Worm (Caenorhabditis elegans): ENCODE measurements around the gene npr-41.
A peak's percentile ranks its signal among the peaks of the same experiment; 100 is the strongest.

ce11 chrII:11535429-11535828 is 25.0 kb downstream of the npr-41 start:
- TF ChIP-seq unc-62 (GFP tag; optimal IDR thresholded peaks at IDR 0.05) (peak; percentile 45), blmp-1 (tag; optimal IDR thresholded peaks at IDR 0.05) (no peak), nhr-237 (tag; optimal IDR thresholded peaks at IDR 0.05) (no peak), snpc-4 (tag; optimal IDR thresholded peaks at IDR 0.05) (no peak), hlh-1 (tag; optimal IDR thresholded peaks at IDR 0.05) (no peak), nhr-76 (tag; optimal IDR thresholded peaks at IDR 0.05) (no peak), tbx-8 (GFP tag; optimal IDR thresholded peaks at IDR 0.05) (no peak), elt-3 (tag; optimal IDR thresholded peaks at IDR 0.05) (no peak), ces-1 (GFP tag; optimal IDR thresholded peaks at IDR 0.05) (peak; percentile 35), ztf-11 (tag; optimal IDR thresholded peaks at IDR 0.05) (peak; percentile 22), nhr-28 (tag; optimal IDR thresholded peaks at IDR 0.05) (no peak)
